Worm (Caenorhabditis elegans): Measurements from ENCODE around the gene Y62H9A.2.

DNA sequence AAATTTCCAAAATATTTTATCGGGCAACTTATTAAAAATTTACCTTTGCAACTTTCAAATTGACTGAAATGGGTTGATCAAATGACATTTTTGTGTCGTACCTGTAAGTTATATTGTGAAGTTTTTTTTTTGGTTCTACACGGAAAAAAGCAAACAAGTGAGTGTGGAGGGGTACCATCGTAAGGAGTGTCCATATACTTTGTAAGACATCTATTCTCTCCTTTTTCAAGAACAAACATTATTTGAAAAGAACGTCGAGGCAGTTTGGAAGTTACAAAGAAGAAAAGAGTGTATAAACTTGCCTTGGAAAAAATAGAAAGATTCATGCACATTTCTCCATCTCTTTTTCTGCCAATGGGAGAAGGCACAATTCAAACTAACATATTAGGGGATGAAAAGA lies 40.6 kb downstream of the Y62H9A.2 start, which contains the start of gene taf-7.1:
- no peak for TF ChIP-seq efl-3 (GFP tag; optimal IDR thresholded peaks at IDR 0.05)
- TF ChIP-seq nhr-90 (tag; optimal IDR thresholded peaks at IDR 0.05; ENCODE audit: poor library complexity) = no peak
- no peak for TF ChIP-seq ama-1 (optimal IDR thresholded peaks at IDR 0.05)
- TF ChIP-seq snpc-4 (tag; optimal IDR thresholded peaks at IDR 0.05) = no peak
- no peak for TF ChIP-seq unc-62 (GFP tag; optimal IDR thresholded peaks at IDR 0.05)
- no peak for TF ChIP-seq ztf-11 (tag; optimal IDR thresholded peaks at IDR 0.05)
- no peak for TF ChIP-seq lin-39 (tag; optimal IDR thresholded peaks at IDR 0.05)
- no peak for TF ChIP-seq sptf-1 (tag; optimal IDR thresholded peaks at IDR 0.05)
- no peak for TF ChIP-seq zag-1 (tag; optimal IDR thresholded peaks at IDR 0.05)
- TF ChIP-seq nhr-12 (tag; optimal IDR thresholded peaks at IDR 0.05) = no peak
- no peak for TF ChIP-seq nhr-19 (GFP tag; conservative IDR thresholded peaks at IDR 0.05)
- TF ChIP-seq hlh-4 (tag; optimal IDR thresholded peaks at IDR 0.05) = no peak
